Fruit fly (Drosophila melanogaster) whole organism, embryonic: ENCODE measurements around the gene CG15160.

Experiments used
- Antp ChIP-seq: fragments of 200-800 bp; sonication (Bioruptor generic); optimal IDR thresholded peaks from 3 replicates; lab custom pipeline; 2016; ENCODE audit warnings: missing biosample characterization, missing genetic modification characterization
- Bdp1 ChIP-seq: fragments of 200-800 bp; sonication (Bioruptor generic); optimal IDR thresholded peaks from 3 replicates; lab custom pipeline; 2016; ENCODE audit warnings: missing biosample characterization, missing genetic modification characterization
- CG10147 ChIP-seq: fragments of 200-800 bp; sonication (Bioruptor generic); optimal IDR thresholded peaks from 2 replicates; lab custom pipeline; 2019; ENCODE audit warnings: missing biosample characterization, mild to moderate bottlenecking, missing genetic modification characterization, moderate library complexity
- CG1024 ChIP-seq: fragments of 200-800 bp; sonication (Bioruptor generic); IDR thresholded peaks from 2 replicates; pipeline ENCODE4 v1.3.6; 2022; ENCODE audit warnings: missing biosample characterization, missing genetic modification characterization
- CG10543 ChIP-seq: fragments of 200-800 bp; sonication (Bioruptor generic); optimal IDR thresholded peaks from 3 replicates; lab custom pipeline; 2017; ENCODE audit warnings: missing biosample characterization, mild to moderate bottlenecking, missing genetic modification characterization, moderate library complexity
- CG11456 ChIP-seq: fragments of 200-800 bp; sonication (Bioruptor generic); IDR thresholded peaks from 3 replicates; pipeline ENCODE4 v1.3.6; 2022; ENCODE audit warnings: missing biosample characterization, missing genetic modification characterization
- CG12071 ChIP-seq: fragments of 200-800 bp; sonication (Bioruptor generic); optimal IDR thresholded peaks from 3 replicates; lab custom pipeline; 2018; ENCODE audit warnings: missing biosample characterization, mild to moderate bottlenecking, missing genetic modification characterization
- CG12155 ChIP-seq: fragments of 200-800 bp; sonication (Bioruptor generic); optimal IDR thresholded peaks from 3 replicates; lab custom pipeline; 2016; ENCODE audit warnings: missing biosample characterization, missing genetic modification characterization
- CG13287 ChIP-seq: fragments of 200-800 bp; sonication (Bioruptor generic); IDR thresholded peaks from 2 replicates; pipeline ENCODE4 v1.3.6; 2022; ENCODE audit warnings: missing biosample characterization, missing genetic modification characterization; ENCODE audit not compliant: partially characterized antibody
- CG14965 ChIP-seq: fragments of 200-800 bp; sonication (Bioruptor generic); optimal IDR thresholded peaks from 2 replicates; lab custom pipeline; 2016; ENCODE audit warnings: missing biosample characterization, missing genetic modification characterization, borderline replicate concordance
- CG1603 ChIP-seq: fragments of 200-800 bp; sonication (Bioruptor generic); optimal IDR thresholded peaks from 2 replicates; lab custom pipeline; 2019; ENCODE audit warnings: missing biosample characterization, mild to moderate bottlenecking, missing genetic modification characterization, moderate library complexity
- CG1832 ChIP-seq: fragments of 200-800 bp; sonication (Bioruptor generic); optimal IDR thresholded peaks from 2 replicates; lab custom pipeline; 2017; ENCODE audit warnings: missing biosample characterization, mild to moderate bottlenecking, missing genetic modification characterization, inconsistent platforms
- CG18764 ChIP-seq: fragments of 200-800 bp; sonication (Bioruptor generic); optimal IDR thresholded peaks from 3 replicates; lab custom pipeline; 2016; ENCODE audit warnings: missing biosample characterization, missing genetic modification characterization
- CG31224 ChIP-seq: fragments of 200-800 bp; sonication (Bioruptor generic); IDR thresholded peaks from 2 replicates; pipeline ENCODE4 v1.3.6; 2022; ENCODE audit warnings: missing biosample characterization, missing genetic modification characterization
- CG3726 ChIP-seq: fragments of 200-800 bp; sonication (Bioruptor generic); IDR thresholded peaks from 3 replicates; pipeline ENCODE4, ENCODE4 v1.3.6; 2022; ENCODE audit warnings: missing biosample characterization, missing genetic modification characterization
- CG4424 ChIP-seq: fragments of 200-800 bp; sonication (Bioruptor generic); optimal IDR thresholded peaks from 3 replicates; lab custom pipeline; 2016; ENCODE audit warnings: missing biosample characterization, missing genetic modification characterization
- CG4707 ChIP-seq: fragments of 200-800 bp; sonication (Bioruptor generic); optimal IDR thresholded peaks from 2 replicates; lab custom pipeline; 2018; ENCODE audit warnings: missing biosample characterization, mild to moderate bottlenecking, missing genetic modification characterization, moderate library complexity
- CG5245 ChIP-seq: fragments of 200-800 bp; sonication (Bioruptor generic); optimal IDR thresholded peaks from 3 replicates; lab custom pipeline; 2016; ENCODE audit warnings: missing biosample characterization, missing genetic modification characterization
- CG6175 ChIP-seq: fragments of 200-800 bp; sonication (Bioruptor generic); IDR thresholded peaks from 3 replicates; pipeline ENCODE4 v1.3.6; 2022; ENCODE audit warnings: missing biosample characterization, missing genetic modification characterization
- CG6272 ChIP-seq: fragments of 200-800 bp; sonication (Bioruptor generic); IDR thresholded peaks from 2 replicates; pipeline ENCODE4 v1.3.6; 2022; ENCODE audit warnings: missing biosample characterization, missing genetic modification characterization
- CG7357 ChIP-seq: fragments of 200-800 bp; sonication (Bioruptor generic); IDR thresholded peaks from 3 replicates; pipeline ENCODE4 v1.3.6; 2022; ENCODE audit warnings: missing biosample characterization, missing genetic modification characterization
- CG7963 ChIP-seq: fragments of 200-800 bp; sonication (Bioruptor generic); IDR thresholded peaks from 3 replicates; pipeline ENCODE4 v1.3.6; 2022; ENCODE audit warnings: missing biosample characterization, missing genetic modification characterization; ENCODE audit not compliant: partially characterized antibody
- CG8281 ChIP-seq: fragments of 200-800 bp; sonication (Bioruptor generic); optimal IDR thresholded peaks from 2 replicates; lab custom pipeline; 2018; ENCODE audit warnings: missing biosample characterization, mild to moderate bottlenecking, missing genetic modification characterization, moderate library complexity
- CG9932 ChIP-seq: fragments of 200-800 bp; sonication (Bioruptor generic); IDR thresholded peaks from 2 replicates; pipeline ENCODE4 v1.3.6; 2022; ENCODE audit warnings: missing biosample characterization, missing genetic modification characterization
- Chrac-16 ChIP-seq: fragments of 200-800 bp; sonication (Bioruptor generic); optimal IDR thresholded peaks from 3 replicates; lab custom pipeline; 2016; ENCODE audit warnings: missing biosample characterization, missing genetic modification characterization
- CoRest ChIP-seq: fragments of 200-800 bp; sonication (Bioruptor generic); optimal IDR thresholded peaks from 3 replicates; lab custom pipeline; 2018; ENCODE audit warnings: missing biosample characterization, mild to moderate bottlenecking, missing genetic modification characterization, moderate library complexity
- D19B ChIP-seq: fragments of 200-800 bp; sonication (Bioruptor generic); optimal IDR thresholded peaks from 2 replicates; lab custom pipeline; 2017; ENCODE audit warnings: missing biosample characterization, mild to moderate bottlenecking, missing genetic modification characterization
- Dref ChIP-seq: fragments of 200-800 bp; sonication (Bioruptor generic); IDR thresholded peaks from 2 replicates; pipeline ENCODE4 v1.3.6; 2022; ENCODE audit warnings: missing biosample characterization, missing genetic modification characterization
- Fer2 ChIP-seq: fragments of 200-800 bp; sonication (Bioruptor generic); optimal IDR thresholded peaks from 2 replicates; lab custom pipeline; 2018; ENCODE audit warnings: missing biosample characterization, mild to moderate bottlenecking, missing genetic modification characterization, moderate library complexity
- Gsc ChIP-seq: fragments of 200-800 bp; sonication (Bioruptor generic); IDR thresholded peaks from 2 replicates; pipeline ENCODE4 v1.3.6; 2022; ENCODE audit warnings: missing biosample characterization, missing genetic modification characterization
- Hand ChIP-seq: fragments of 200-800 bp; sonication (Bioruptor generic); optimal IDR thresholded peaks from 2 replicates; lab custom pipeline; 2017; ENCODE audit warnings: mild to moderate bottlenecking, missing biosample characterization, missing genetic modification reagents, missing genetic modification characterization
- Oaz ChIP-seq: fragments of 200-800 bp; sonication (Bioruptor generic); IDR thresholded peaks from 2 replicates; pipeline ENCODE4 v1.3.6; 2022; ENCODE audit warnings: missing biosample characterization, missing genetic modification characterization
- Sin3A ChIP-seq: fragments of >200 bp; optimal IDR thresholded peaks from 2 replicates; lab custom pipeline; 2018
- Sox102F ChIP-seq: fragments of 200-800 bp; sonication (Bioruptor generic); optimal IDR thresholded peaks from 2 replicates; lab custom pipeline; 2018; ENCODE audit warnings: missing biosample characterization, mild to moderate bottlenecking, missing genetic modification characterization, moderate library complexity
- Xbp1 ChIP-seq: fragments of 200-800 bp; sonication (Bioruptor generic); optimal IDR thresholded peaks from 3 replicates; lab custom pipeline; 2016; ENCODE audit warnings: missing biosample characterization, mild to moderate bottlenecking, missing genetic modification characterization
- bigmax ChIP-seq: fragments of 200-800 bp; sonication (Bioruptor generic); optimal IDR thresholded peaks from 2 replicates; lab custom pipeline; 2018; ENCODE audit warnings: missing biosample characterization, mild to moderate bottlenecking, missing genetic modification characterization
- chm ChIP-seq: fragments of 200-800 bp; sonication (Bioruptor generic); IDR thresholded peaks from 2 replicates; pipeline ENCODE4 v1.3.6; 2022; ENCODE audit warnings: missing biosample characterization, missing genetic modification characterization
- dpn ChIP-seq, 2 experiments: fragments of 200-800 bp; sonication (Bioruptor generic); optimal IDR thresholded peaks; 3 replicates each; lab custom pipeline; 2016; ENCODE audit warnings: missing biosample characterization in 2 of 2, missing genetic modification characterization in 2 of 2
- ewg ChIP-seq: fragments of 200-800 bp; sonication (Bioruptor generic); optimal IDR thresholded peaks from 3 replicates; lab custom pipeline; 2017; ENCODE audit warnings: mild to moderate bottlenecking, missing biosample characterization, missing genetic modification reagents, missing genetic modification characterization
- eyg ChIP-seq: fragments of 200-800 bp; sonication (Bioruptor generic); optimal IDR thresholded peaks from 3 replicates; lab custom pipeline; 2016; ENCODE audit warnings: missing biosample characterization, missing genetic modification characterization
- h ChIP-seq: fragments of >200 bp; optimal IDR thresholded peaks from 2 replicates; lab custom pipeline; 2017
- nerfin-1 ChIP-seq: fragments of 200-800 bp; sonication (Bioruptor generic); optimal IDR thresholded peaks from 3 replicates; lab custom pipeline; 2019; ENCODE audit warnings: missing biosample characterization, mild to moderate bottlenecking, missing genetic modification characterization, moderate library complexity
- odd ChIP-seq: fragments of 200-800 bp; sonication (Bioruptor generic); optimal IDR thresholded peaks from 2 replicates; lab custom pipeline; 2017; ENCODE audit warnings: missing biosample characterization, mild to moderate bottlenecking, missing genetic modification characterization
- ranshi ChIP-seq: fragments of 200-800 bp; sonication (Bioruptor generic); IDR thresholded peaks from 2 replicates; pipeline ENCODE4 v1.3.6; 2022; ENCODE audit warnings: missing biosample characterization, missing genetic modification characterization
- rib ChIP-seq: fragments of 200-800 bp; sonication (Bioruptor generic); IDR thresholded peaks from 2 replicates; pipeline ENCODE4 v1.3.6; 2022; ENCODE audit warnings: missing biosample characterization, missing genetic modification characterization
- salm ChIP-seq: fragments of 200-800 bp; sonication (Bioruptor generic); optimal IDR thresholded peaks from 2 replicates; lab custom pipeline; 2018; ENCODE audit warnings: missing biosample characterization, mild to moderate bottlenecking, missing genetic modification characterization
- sd ChIP-seq: fragments of 200-800 bp; sonication (Bioruptor generic); optimal IDR thresholded peaks from 3 replicates; lab custom pipeline; 2018; ENCODE audit warnings: missing biosample characterization, mild to moderate bottlenecking, missing genetic modification characterization, moderate library complexity
- sens-2 ChIP-seq: fragments of 200-800 bp; sonication (Bioruptor generic); IDR thresholded peaks from 2 replicates; pipeline ENCODE4 v1.3.6; 2022; ENCODE audit warnings: missing biosample characterization, missing genetic modification characterization
- so ChIP-seq: fragments of 200-800 bp; sonication (Bioruptor generic); IDR thresholded peaks from 3 replicates; pipeline ENCODE4 v1.3.6; 2022; ENCODE audit warnings: missing biosample characterization, missing genetic modification characterization
- sug ChIP-seq: fragments of 200-800 bp; optimal IDR thresholded peaks from 2 replicates; lab custom pipeline; 2019; ENCODE audit warnings: missing biosample characterization, mild to moderate bottlenecking, missing genetic modification characterization, moderate library complexity
- twi ChIP-seq: fragments of 200-800 bp; optimal IDR thresholded peaks from 2 replicates; lab custom pipeline; 2019; ENCODE audit warnings: missing biosample characterization, mild to moderate bottlenecking, missing genetic modification characterization, moderate library complexity

Gene CG15160

dm6 chr2L:18557965-18558537 is 32.6 kb upstream of the CG15160 start (continued):
- TF ChIP-seq CG13287 (GFP tag; lab: Robert Waterston, UW) (no peak), CG18764 (GFP tag; lab: Kevin White, UChicago) (peak; percentile 25), Bdp1 (GFP tag; lab: Kevin White, UChicago) (no peak), CG4707 (GFP tag; lab: Kevin White, UChicago) (no peak), CG6175 (no peak), Antp (GFP tag; lab: Kevin White, UChicago) (peak; percentile 31), sd (tag; lab: Kevin White, UChicago) (peak; percentile 96), Gsc (GFP tag; lab: Robert Waterston, UW) (no peak), CG12155 (GFP tag; lab: Kevin White, UChicago) (peak; percentile 63), Sox102F (GFP tag; lab: Kevin White, UChicago) (peak; percentile 87), sens-2 (GFP tag; lab: Robert Waterston, UW) (peak; percentile 59; the same call in 1 of the 2 replicates), Dref (GFP tag; lab: Robert Waterston, UW) (no peak), CoRest (tag; lab: Kevin White, UChicago) (peak; percentile 72), sug (peak; percentile 28), dpn (GFP tag; optimal IDR thresholded peaks at IDR 0.05; lab: Kevin White, UChicago) (peak; percentile 2 to 70), CG8281 (tag; lab: Kevin White, UChicago) (peak; percentile 45), CG9932 (GFP tag; lab: Robert Waterston, UW) (peak; percentile 86), Chrac-16 (GFP tag; lab: Kevin White, UChicago) (peak; percentile 47), CG7357 (peak; percentile 71; the same call in 2 of the 3 replicates), Oaz (GFP tag; lab: Robert Waterston, UW) (peak; percentile 76), Sin3A (no peak), CG1603 (tag; lab: Kevin White, UChicago) (peak; percentile 14), ranshi (GFP tag; lab: Robert Waterston, UW) (peak; percentile 83), CG10543 (peak; percentile 38), CG1024 (GFP tag; lab: Robert Waterston, UW) (peak; percentile 73), eyg (GFP tag; lab: Kevin White, UChicago) (no peak), CG1832 (GFP tag; lab: Kevin White, UChicago) (no peak), Fer2 (tag; lab: Kevin White, UChicago) (no peak), CG12071 (GFP tag; lab: Kevin White, UChicago) (peak; percentile 12), CG7963 (no peak), Xbp1 (GFP tag; lab: Kevin White, UChicago) (peak; percentile 65), h (no peak), nerfin-1 (peak; percentile 33), twi (no peak), CG31224 (GFP tag; lab: Robert Waterston, UW) (peak; percentile 66), CG10147 (GFP tag; lab: Kevin White, UChicago) (peak; percentile 48), D19B (peak; percentile 58), so (GFP tag; lab: Robert Waterston, UW) (peak; percentile 90), salm (peak; percentile 51), Hand (GFP tag; lab: Kevin White, UChicago) (peak; percentile 61), CG3726 (GFP tag; lab: Robert Waterston, UW) (peak; percentile 40; the same call in 1 of the 3 replicates), CG5245 (GFP tag; lab: Kevin White, UChicago) (peak; percentile 19), CG4424 (GFP tag; lab: Kevin White, UChicago) (peak; percentile 62), CG14965 (GFP tag; lab: Kevin White, UChicago) (no peak), ewg (GFP tag; lab: Kevin White, UChicago) (peak; percentile 38), chm (GFP tag; lab: Robert Waterston, UW) (no peak), CG11456 (GFP tag; lab: Robert Waterston, UW) (no peak), bigmax (no peak), odd (GFP tag; lab: Kevin White, UChicago) (peak; percentile 44), rib (GFP tag; lab: Robert Waterston, UW) (peak; percentile 67; the same call in 1 of the 2 replicates), CG6272 (GFP tag; lab: Robert Waterston, UW) (no peak; the same call in 1 of the 2 replicates)
